Worm (Caenorhabditis elegans) whole organism, young adult: ENCODE data around the gene str-131.

Experiments
- B0336.3 ChIP-seq: fragments of 200-800 bp; sonication (Bioruptor generic); IDR thresholded peaks from 2 replicates; pipeline ENCODE4 v1.3.6; 2022; ENCODE audit warnings: missing genetic modification characterization, missing compliant biosample characterization
- ccch-3 ChIP-seq: fragments of 200-800 bp; sonication (Bioruptor generic); optimal IDR thresholded peaks from 2 replicates; lab custom pipeline; 2018; ENCODE audit warnings: mild to moderate bottlenecking, missing genetic modification characterization, missing compliant biosample characterization
- sdz-38 ChIP-seq: sonication (generic microtip); optimal IDR thresholded peaks from 2 replicates; lab custom pipeline; 2016; ENCODE audit warnings: missing genotype, missing genetic modification characterization, missing compliant biosample characterization
- unc-130 ChIP-seq: sonication (generic microtip); optimal IDR thresholded peaks from 2 replicates; lab custom pipeline; 2016; ENCODE audit warnings: missing genetic modification reagents, missing genetic modification characterization, missing compliant biosample characterization

DNA sequence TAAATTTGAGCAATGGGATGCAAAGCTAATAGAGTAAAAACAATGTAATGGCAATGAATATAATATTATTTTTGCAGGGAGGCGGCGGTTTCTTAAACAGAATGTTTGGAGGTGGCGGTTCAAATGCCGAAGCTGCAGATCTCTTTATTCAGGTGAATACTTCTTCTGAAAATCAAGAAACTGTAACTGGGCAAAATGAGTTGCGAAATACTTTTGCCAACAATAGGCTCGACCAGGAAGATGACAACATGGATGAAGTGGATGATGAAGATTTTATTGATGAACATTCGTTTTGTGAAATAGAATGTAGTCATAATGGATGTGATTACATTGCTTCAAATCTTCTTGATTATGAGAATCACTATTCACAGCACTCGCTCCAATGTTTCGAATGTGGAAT, 49.3 kb upstream of the str-131 start:
- TF ChIP-seq B0336.3 (GFP tag; lab: Robert Waterston, UW) = no peak
- no peak for TF ChIP-seq sdz-38
- no peak for TF ChIP-seq unc-130 (GFP tag; lab: Kevin White, UChicago)
- no peak for TF ChIP-seq ccch-3 (GFP tag; lab: Kevin White, UChicago)
